Fruit fly (Drosophila melanogaster): Measurements from ENCODE around the gene Rga.

Rga gene

DNA sequence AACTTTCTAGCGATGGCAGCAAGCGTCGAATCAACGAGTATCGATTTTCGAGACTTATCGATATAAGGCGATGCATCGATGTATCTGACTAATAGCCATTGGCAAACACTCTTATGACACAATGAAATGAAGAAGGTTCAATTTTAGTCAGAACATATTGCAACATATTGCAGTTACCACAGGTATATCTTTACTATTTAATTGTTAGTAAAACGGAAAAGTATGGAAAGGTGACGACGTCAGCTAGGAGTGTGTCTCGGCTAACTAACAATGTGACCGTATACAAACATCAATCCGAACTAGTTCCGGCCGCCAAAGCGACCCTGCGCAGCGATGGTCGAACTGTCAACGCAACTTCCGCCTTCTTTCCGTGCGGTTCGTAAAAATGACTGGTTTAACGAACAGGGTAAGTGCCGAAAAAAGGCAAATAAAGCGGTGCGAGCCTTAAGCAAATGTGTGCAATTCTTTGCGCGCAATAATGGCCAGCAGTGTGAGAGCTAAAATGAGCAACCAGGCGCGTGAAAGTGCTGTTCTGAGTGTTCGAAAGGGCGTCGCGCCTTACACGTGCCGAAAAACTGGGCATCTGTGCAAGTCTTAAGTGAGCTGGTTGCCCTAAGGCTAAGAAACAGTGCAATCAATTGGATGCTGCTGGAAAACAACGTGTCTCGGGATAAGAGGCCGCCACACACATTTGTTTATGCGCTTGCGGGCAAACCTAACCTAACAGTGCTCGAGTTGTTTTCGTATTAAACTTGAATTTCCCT, 11.4 kb upstream of the Rga start, which contains the start of the genes Dph4, Spec2 and RpL13A (continued):
- TF ChIP-seq wek (GFP tag; optimal IDR thresholded peaks at IDR 0.05), result peak; percentile 95
- no peak for TF ChIP-seq CG5953 (GFP tag; IDR thresholded peaks at IDR 0.05)
- TF ChIP-seq Aef1 (GFP tag; IDR thresholded peaks at IDR 0.05), result no peak
- TF ChIP-seq Mad (GFP tag; optimal IDR thresholded peaks at IDR 0.05), result peak; percentile 92
- no peak for TF ChIP-seq CG16813 (GFP tag; IDR thresholded peaks at IDR 0.05; ENCODE audit: partially characterized antibody)
- TF ChIP-seq CG8924 (tag; optimal IDR thresholded peaks at IDR 0.05), result peak; percentile 87
- peak; percentile 90 for TF ChIP-seq p53 (GFP tag; optimal IDR thresholded peaks at IDR 0.05)
- peak; percentile 90 for TF ChIP-seq CG9817 (tag; optimal IDR thresholded peaks at IDR 0.05)
- no peak for TF ChIP-seq lov (optimal IDR thresholded peaks at IDR 0.05)
- no peak for TF ChIP-seq lov (GFP tag; IDR thresholded peaks at IDR 0.05)
- TF ChIP-seq CG2202 (tag; optimal IDR thresholded peaks at IDR 0.05), result peak; percentile 83
- peak; percentile 71 for TF ChIP-seq CG2120 (GFP tag; optimal IDR thresholded peaks at IDR 0.05)
- TF ChIP-seq pzg (GFP tag; optimal IDR thresholded peaks at IDR 0.05), result peak; percentile 98
- no peak for TF ChIP-seq z (GFP tag; IDR thresholded peaks at IDR 0.05)
- TF ChIP-seq CG2199 (GFP tag; IDR thresholded peaks at IDR 0.05), result no peak
- peak; percentile 77 for TF ChIP-seq CG6254 (GFP tag; optimal IDR thresholded peaks at IDR 0.05)
- TF ChIP-seq CG12744 (GFP tag; optimal IDR thresholded peaks at IDR 0.05), result peak; percentile 93
- TF ChIP-seq CG11560 (tag; IDR thresholded peaks at IDR 0.05), result no peak
- TF ChIP-seq CG10565 (GFP tag; optimal IDR thresholded peaks at IDR 0.05), result peak; percentile 68
- TF ChIP-seq Jarid2 (GFP tag; optimal IDR thresholded peaks at IDR 0.05), result peak; percentile 80
- peak; percentile 93 for TF ChIP-seq btn (GFP tag; optimal IDR thresholded peaks at IDR 0.05)
- TF ChIP-seq unc-4 (GFP tag; IDR thresholded peaks at IDR 0.05; ENCODE audit: partially characterized antibody), result no peak
- no peak for TF ChIP-seq CG11247 (GFP tag; IDR thresholded peaks at IDR 0.05)
- TF ChIP-seq CG8765 (GFP tag; IDR thresholded peaks at IDR 0.05), result no peak
- no peak for TF ChIP-seq al (GFP tag; IDR thresholded peaks at IDR 0.05)
- no peak for TF ChIP-seq bowl (GFP tag; IDR thresholded peaks at IDR 0.05)
- TF ChIP-seq pb (GFP tag; optimal IDR thresholded peaks at IDR 0.05), result peak; percentile 95
- TF ChIP-seq Adf1 (GFP tag; IDR thresholded peaks at IDR 0.05), result no peak
- no peak for TF ChIP-seq CG6791 (GFP tag; IDR thresholded peaks at IDR 0.05; ENCODE audit: partially characterized antibody)
- peak; percentile 86 for TF ChIP-seq HmgD (GFP tag; optimal IDR thresholded peaks at IDR 0.05)
- no peak for TF ChIP-seq tgo (GFP tag; IDR thresholded peaks at IDR 0.05)
- peak; percentile 72 for TF ChIP-seq CG3065 (GFP tag; optimal IDR thresholded peaks at IDR 0.05)
- peak; percentile 82 for TF ChIP-seq bigmax (GFP tag; optimal IDR thresholded peaks at IDR 0.05)
- TF ChIP-seq Hr3 (GFP tag; optimal IDR thresholded peaks at IDR 0.05), result peak; percentile 73
- TF ChIP-seq CG3838 (GFP tag; optimal IDR thresholded peaks at IDR 0.05), result peak; percentile 87
- TF ChIP-seq sna (GFP tag; IDR thresholded peaks at IDR 0.05; ENCODE audit: partially characterized antibody), result no peak
- peak; percentile 88 for TF ChIP-seq eyg (GFP tag; optimal IDR thresholded peaks at IDR 0.05)
- no peak for TF ChIP-seq CG14014 (GFP tag; IDR thresholded peaks at IDR 0.05)
- TF ChIP-seq br (optimal IDR thresholded peaks at IDR 0.05), result no peak
- TF ChIP-seq CG1024 (GFP tag; IDR thresholded peaks at IDR 0.05), result no peak
- peak; percentile 65 for TF ChIP-seq Blimp-1 (GFP tag; optimal IDR thresholded peaks at IDR 0.05)
- TF ChIP-seq CG8089 (GFP tag; optimal IDR thresholded peaks at IDR 0.05), result peak; percentile 93
- peak; percentile 88 for TF ChIP-seq fu2 (GFP tag; optimal IDR thresholded peaks at IDR 0.05)
- peak in 1 of 2 experiments; percentile 52 for TF ChIP-seq Hr78 (GFP tag; optimal IDR thresholded peaks at IDR 0.05)
- TF ChIP-seq CG6683 (GFP tag; optimal IDR thresholded peaks at IDR 0.05), result peak; percentile 89
- TF ChIP-seq salm (tag; optimal IDR thresholded peaks at IDR 0.05), result peak; percentile 82
- TF ChIP-seq jing (GFP tag; optimal IDR thresholded peaks at IDR 0.05), result peak; percentile 72
- no peak for TF ChIP-seq Bgb (GFP tag; IDR thresholded peaks at IDR 0.05; ENCODE audit: partially characterized antibody)
- TF ChIP-seq MESR4 (GFP tag; optimal IDR thresholded peaks at IDR 0.05), result peak; percentile 100
- TF ChIP-seq jumu (GFP tag; optimal IDR thresholded peaks at IDR 0.05), result peak; percentile 81

Measured in whole organism, embryonic.